Fruit fly (Drosophila melanogaster): ENCODE data around the gene Drak.

The Drak gene

dm6 chrX:11449476-11450119 lies 43.3 kb upstream of the Drak start (continued):
- TF ChIP-seq lola (GFP tag; optimal IDR thresholded peaks at IDR 0.05) (peak in 1 of 3 experiments; percentile 64), psq (GFP tag; optimal IDR thresholded peaks at IDR 0.05) (no peak), crol (GFP tag; IDR thresholded peaks at IDR 0.05) (peak; percentile 81), H15 (GFP tag; IDR thresholded peaks at IDR 0.05) (peak; percentile 60; the same call in 1 of the 3 replicates), zen (tag; optimal IDR thresholded peaks at IDR 0.05) (peak; percentile 95), vnd (GFP tag; IDR thresholded peaks at IDR 0.05; ENCODE audit: partially characterized antibody) (no peak), dysf (GFP tag; IDR thresholded peaks at IDR 0.05) (peak; percentile 89), CG32532 (GFP tag; IDR thresholded peaks at IDR 0.05) (peak; percentile 86), emc (GFP tag; optimal IDR thresholded peaks at IDR 0.05) (peak; percentile 56), CG34376 (GFP tag; optimal IDR thresholded peaks at IDR 0.05) (peak; percentile 68), CG8478 (optimal IDR thresholded peaks at IDR 0.05) (no peak), fd64A (GFP tag; optimal IDR thresholded peaks at IDR 0.05) (peak; percentile 75), dmrt99B (tag; optimal IDR thresholded peaks at IDR 0.05) (peak; percentile 90), Dad (GFP tag; optimal IDR thresholded peaks at IDR 0.05) (peak; percentile 83), CG9609 (GFP tag; optimal IDR thresholded peaks at IDR 0.05) (peak; percentile 86), Antp (GFP tag; optimal IDR thresholded peaks at IDR 0.05) (peak; percentile 90), CG13296 (GFP tag; optimal IDR thresholded peaks at IDR 0.05) (peak; percentile 90), CG11560 (tag; IDR thresholded peaks at IDR 0.05) (peak; percentile 79; the same call in 2 of the 3 replicates), Bdp1 (GFP tag; optimal IDR thresholded peaks at IDR 0.05) (peak; percentile 57), her (GFP tag; optimal IDR thresholded peaks at IDR 0.05) (peak; percentile 83), CTCF (GFP tag; optimal IDR thresholded peaks at IDR 0.05) (peak; percentile 22), CG5180 (GFP tag; optimal IDR thresholded peaks at IDR 0.05) (peak; percentile 71), klu (GFP tag; IDR thresholded peaks at IDR 0.05) (peak; percentile 67), ems (GFP tag; optimal IDR thresholded peaks at IDR 0.05) (peak; percentile 85), gcm2 (GFP tag; optimal IDR thresholded peaks at IDR 0.05) (peak; percentile 70), ato (GFP tag; IDR thresholded peaks at IDR 0.05; ENCODE audit: partially characterized antibody) (no peak), Adf1 (GFP tag; IDR thresholded peaks at IDR 0.05) (0 out of 2 replicates have a peak, but pooled peaks have one; percentile 16), seq (GFP tag; IDR thresholded peaks at IDR 0.05) (peak; percentile 83), Ada2b (GFP tag; IDR thresholded peaks at IDR 0.05) (peak; percentile 92), Camta (GFP tag; optimal IDR thresholded peaks at IDR 0.05) (peak; percentile 82), az2 (GFP tag; optimal IDR thresholded peaks at IDR 0.05) (peak; percentile 79), Atf3 (GFP tag; optimal IDR thresholded peaks at IDR 0.05) (peak; percentile 84), Abd-B (GFP tag; optimal IDR thresholded peaks at IDR 0.05) (peak; percentile 76), CG10267 (tag; optimal IDR thresholded peaks at IDR 0.05) (peak; percentile 54), nerfin-2 (GFP tag; IDR thresholded peaks at IDR 0.05; ENCODE audit: partially characterized antibody) (no peak), CG6854 (GFP tag; optimal IDR thresholded peaks at IDR 0.05) (peak; percentile 65), Max (GFP tag; optimal IDR thresholded peaks at IDR 0.05) (peak; percentile 65), CG8388 (GFP tag; optimal IDR thresholded peaks at IDR 0.05) (peak; percentile 80), CG12299 (tag; optimal IDR thresholded peaks at IDR 0.05) (peak; percentile 73), CG16813 (GFP tag; IDR thresholded peaks at IDR 0.05; ENCODE audit: partially characterized antibody) (no peak), toy (GFP tag; IDR thresholded peaks at IDR 0.05) (peak; percentile 66; the same call in 1 of the 2 replicates), CG17802 (tag; optimal IDR thresholded peaks at IDR 0.05) (peak; percentile 60), Ravus (GFP tag; IDR thresholded peaks at IDR 0.05) (peak; percentile 64), bbx (GFP tag; IDR thresholded peaks at IDR 0.05; ENCODE audit: partially characterized antibody) (no peak), abd-A (tag; optimal IDR thresholded peaks at IDR 0.05) (peak; percentile 33), eyg (GFP tag; optimal IDR thresholded peaks at IDR 0.05) (peak; percentile 84), CG6272 (GFP tag; IDR thresholded peaks at IDR 0.05) (peak; percentile 71), CG10654 (GFP tag; optimal IDR thresholded peaks at IDR 0.05) (peak; percentile 69), NC2β (GFP tag; optimal IDR thresholded peaks at IDR 0.05) (peak; percentile 73), CG4730 (GFP tag; IDR thresholded peaks at IDR 0.05) (peak; percentile 80), Mrtf (GFP tag; IDR thresholded peaks at IDR 0.05) (peak; percentile 89)

Data from whole organism, embryonic.